Worm (Caenorhabditis elegans): ENCODE data around the gene rap-3.

Gene rap-3

DNA sequence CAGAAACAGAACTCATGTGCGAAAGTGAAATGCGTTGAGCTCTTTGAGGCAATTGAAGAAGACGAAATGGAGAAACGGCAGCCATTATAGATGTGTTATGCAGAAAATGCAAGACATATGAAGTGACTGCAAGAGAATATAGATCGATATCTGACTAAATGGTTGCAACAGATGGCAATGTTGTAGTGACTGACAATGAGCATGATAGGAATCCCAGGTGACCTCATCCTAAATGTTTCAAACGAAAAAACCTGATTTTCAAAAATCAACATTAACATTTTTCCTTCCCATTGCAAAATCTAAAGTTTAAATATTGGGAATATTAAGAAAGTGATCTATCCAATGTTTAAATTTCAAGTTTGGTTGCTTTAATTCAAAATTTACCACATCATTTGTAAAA lies 16.4 kb upstream of the rap-3 start, which contains the start of gene C08F8.15:
Gene C08F8.15, minus strand, starts transcription at position 101 of the 400 bp plus-strand sequence.
- TF ChIP-seq ekl-4 (GFP tag; IDR thresholded peaks at IDR 0.05): no peak
- TF ChIP-seq nhr-120 (GFP tag; IDR thresholded peaks at IDR 0.05): no peak
- no peak for TF ChIP-seq C06A6.2 (GFP tag; conservative IDR thresholded peaks at IDR 0.05)
- TF ChIP-seq cebp-1 (GFP tag; IDR thresholded peaks at IDR 0.05): no peak
- no peak for TF ChIP-seq cebp-1 (tag; optimal IDR thresholded peaks at IDR 0.05)
- no peak for TF ChIP-seq sea-2 (GFP tag; IDR thresholded peaks at IDR 0.05)
- TF ChIP-seq Y79H2A.3 (GFP tag; conservative IDR thresholded peaks at IDR 0.05): no peak
- TF ChIP-seq ztf-22 (GFP tag; optimal IDR thresholded peaks at IDR 0.05): no peak
- TF ChIP-seq Y53F4B.3 (GFP tag; IDR thresholded peaks at IDR 0.05): no peak
- TF ChIP-seq lin-26 (GFP tag; IDR thresholded peaks at IDR 0.05): no peak
- TF ChIP-seq gei-17 (GFP tag; optimal IDR thresholded peaks at IDR 0.05): no peak
- TF ChIP-seq hlh-26 (GFP tag; conservative IDR thresholded peaks at IDR 0.05): no peak
- no peak for TF ChIP-seq F22D6.2 (tag; optimal IDR thresholded peaks at IDR 0.05)
- TF ChIP-seq T26A5.8 (tag; optimal IDR thresholded peaks at IDR 0.05): no peak
- no peak for TF ChIP-seq ceh-27 (GFP tag; optimal IDR thresholded peaks at IDR 0.05)
- TF ChIP-seq snpc-1.1 (tag; optimal IDR thresholded peaks at IDR 0.05; ENCODE audit: insufficient read depth): no peak
- TF ChIP-seq ceh-58 (GFP tag; IDR thresholded peaks at IDR 0.05): no peak

DNA sequence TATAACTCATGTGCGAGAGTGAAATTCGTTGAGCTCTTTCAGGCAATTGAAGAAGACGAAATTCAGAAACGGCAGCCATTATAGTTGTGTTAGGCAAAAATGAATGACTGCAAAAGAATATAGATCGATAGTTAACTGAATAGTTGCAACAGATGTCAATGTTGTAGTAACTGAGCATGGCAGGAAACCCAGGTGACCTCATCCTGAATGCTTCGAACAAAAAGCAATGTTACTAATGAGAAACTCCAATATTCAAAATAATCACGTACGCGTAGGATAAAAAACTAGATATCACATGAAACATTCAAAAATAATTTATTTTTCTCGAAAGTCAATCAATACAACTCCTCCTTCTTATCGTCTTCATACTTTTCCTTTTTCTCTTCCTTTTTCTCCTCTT lies 14.6 kb upstream of the rap-3 start, which contains the start of gene fbxb-9:
Gene fbxb-9, minus strand, starts transcription at position 101 of the 400 bp plus-strand sequence.
- no peak for TF ChIP-seq fkh-3 (tag; optimal IDR thresholded peaks at IDR 0.05)
- TF ChIP-seq cebp-2 (GFP tag; IDR thresholded peaks at IDR 0.05): no peak
- no peak for TF ChIP-seq ama-1 (optimal IDR thresholded peaks at IDR 0.05)
- no peak for TF ChIP-seq ama-1 (GFP tag; optimal IDR thresholded peaks at IDR 0.05)
- no peak for TF ChIP-seq lsl-1 (GFP tag; optimal IDR thresholded peaks at IDR 0.05)
- no peak for TF ChIP-seq lir-1 (GFP tag; conservative IDR thresholded peaks at IDR 0.05)
- TF ChIP-seq Y67H2A.10 (GFP tag; conservative IDR thresholded peaks at IDR 0.05): no peak
- no peak for TF ChIP-seq nhr-120 (GFP tag; IDR thresholded peaks at IDR 0.05)
- TF ChIP-seq ztf-26 (tag; optimal IDR thresholded peaks at IDR 0.05): no peak
- no peak for TF ChIP-seq nfya-2 (GFP tag; IDR thresholded peaks at IDR 0.05)
- TF ChIP-seq madf-8 (GFP tag; conservative IDR thresholded peaks at IDR 0.05): no peak

DNA sequence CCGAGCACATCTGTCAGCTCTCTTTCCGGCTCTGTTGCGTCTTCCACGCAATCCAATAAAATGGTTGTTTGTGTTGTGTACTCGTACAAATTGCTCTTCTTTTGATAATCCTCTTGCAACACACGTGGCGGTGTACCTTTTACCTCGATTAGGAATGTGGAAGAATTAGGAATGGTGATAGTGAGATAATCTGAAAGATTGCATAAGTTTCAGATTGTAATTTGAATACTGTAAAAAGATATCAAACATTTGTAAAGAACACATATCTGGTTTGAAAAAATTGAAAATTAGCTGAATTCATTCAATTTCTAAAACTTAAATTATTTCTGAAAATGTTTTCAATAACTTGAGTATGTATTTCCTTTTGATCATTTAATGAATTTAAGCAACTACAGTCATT lies 12.2 kb upstream of the rap-3 start, which contains the start of gene C08F8.6:
Gene C08F8.6, minus strand, starts transcription at position 101 of the 400 bp plus-strand sequence.
- TF ChIP-seq lag-1 (GFP tag; IDR thresholded peaks at IDR 0.05): 0 out of 2 replicates have a peak, but pooled peaks have one; percentile 44
- no peak for TF ChIP-seq rec-8 (tag; optimal IDR thresholded peaks at IDR 0.05)

DNA sequence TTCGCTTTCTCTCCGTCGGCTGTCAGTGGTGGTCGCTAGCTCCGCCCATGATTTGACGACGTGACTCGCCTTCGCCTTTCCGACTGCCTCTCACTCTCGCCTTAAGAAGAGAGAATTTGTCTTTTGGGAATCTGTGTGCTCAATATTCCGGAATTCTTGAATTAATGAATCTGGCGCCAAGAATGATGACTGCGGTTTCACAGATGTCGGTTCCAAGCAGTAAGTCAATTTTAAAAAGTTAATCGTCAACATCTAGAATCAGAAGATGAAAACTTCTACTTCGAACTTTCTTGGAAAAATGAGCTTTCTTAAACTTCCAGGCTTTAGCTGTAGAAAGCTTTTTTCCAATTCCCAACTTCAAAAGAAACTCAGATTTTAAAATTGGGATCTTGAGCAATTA lies 7.4 kb upstream of the rap-3 start, which contains the start of gene nhr-67:
Gene nhr-67, plus strand, starts transcription at position 97 of the 400 bp plus-strand sequence.
- no peak for TF ChIP-seq athp-1 (tag; optimal IDR thresholded peaks at IDR 0.05)
- TF ChIP-seq lin-40 (tag; optimal IDR thresholded peaks at IDR 0.05): no peak
- TF ChIP-seq hrde-1 (tag; optimal IDR thresholded peaks at IDR 0.05; ENCODE audit: borderline replicate concordance): no peak
- no peak for TF ChIP-seq F57A8.1 (GFP tag; optimal IDR thresholded peaks at IDR 0.05)
- no peak for TF ChIP-seq ztf-22 (GFP tag; optimal IDR thresholded peaks at IDR 0.05)
- no peak for TF ChIP-seq gei-17 (GFP tag; optimal IDR thresholded peaks at IDR 0.05)
- no peak for TF ChIP-seq T26A5.8 (tag; optimal IDR thresholded peaks at IDR 0.05)
- no peak for TF ChIP-seq lin-26 (GFP tag; IDR thresholded peaks at IDR 0.05)
- TF ChIP-seq K12H6.12 (tag; optimal IDR thresholded peaks at IDR 0.05): no peak
- no peak for TF ChIP-seq madf-6 (GFP tag; IDR thresholded peaks at IDR 0.05)
- TF ChIP-seq Y79H2A.3 (GFP tag; conservative IDR thresholded peaks at IDR 0.05): no peak
- no peak for TF ChIP-seq hsf-1 (GFP tag; IDR thresholded peaks at IDR 0.05)
- no peak for TF ChIP-seq madf-3 (GFP tag; IDR thresholded peaks at IDR 0.05)
- no peak for TF ChIP-seq sptf-2 (GFP tag; optimal IDR thresholded peaks at IDR 0.05)
- TF ChIP-seq lag-1 (GFP tag; IDR thresholded peaks at IDR 0.05): no peak

Data from whole organism, young adult.